Worm (Caenorhabditis elegans) whole organism, L4 larva: Measurements from ENCODE around the gene C09B8.3.
A peak's percentile ranks its signal among the peaks of the same experiment; 100 is the strongest.

Experiments
- F10B5.3 ChIP-seq: sonication (generic microtip); optimal IDR thresholded peaks from 2 replicates; lab custom pipeline; 2016; ENCODE audit warnings: mild to moderate bottlenecking, missing genetic modification characterization, missing compliant biosample characterization
- F44E2.7 ChIP-seq: fragments of 200-800 bp; sonication (Bioruptor generic); IDR thresholded peaks from 2 replicates; pipeline ENCODE4 v2.1.2; 2022; ENCODE audit warnings: missing genetic modification characterization, missing compliant biosample characterization
- R02D3.7 ChIP-seq: fragments of 150-350 bp; sonication (generic microtip); optimal IDR thresholded peaks from 3 replicates; lab custom pipeline; 2014; ENCODE audit warnings: missing biosample characterization, missing genetic modification characterization
- Y105C5A.15 ChIP-seq: fragments of 200-800 bp; sonication (Bioruptor generic); IDR thresholded peaks from 2 replicates; pipeline ENCODE4 v1.3.6; 2022; ENCODE audit warnings: missing genetic modification characterization, missing compliant biosample characterization
- Y75B8A.6 ChIP-seq: fragments of 200-800 bp; sonication (Bioruptor generic); IDR thresholded peaks from 2 replicates; pipeline ENCODE4 v1.3.6; 2022; ENCODE audit warnings: missing genetic modification reagents, missing genetic modification characterization, missing compliant biosample characterization
- aha-1 ChIP-seq: fragments of 150-350 bp; peaks from one replicate; lab custom pipeline; 2014; ENCODE audit warnings: missing biosample characterization, missing genetic modification characterization
- ama-1 ChIP-seq: fragments of 150-350 bp; optimal IDR thresholded peaks from 2 replicates; lab custom pipeline; 2014; ENCODE audit warnings: inconsistent platforms, mixed read lengths
- arid-1 ChIP-seq: fragments of 200-800 bp; sonication (Bioruptor generic); conservative IDR thresholded peaks from 2 replicates; pipeline ENCODE4 v1.3.6; 2022; ENCODE audit warnings: missing genetic modification reagents, missing genetic modification characterization, missing compliant biosample characterization
- attf-4 ChIP-seq: sonication (generic microtip); optimal IDR thresholded peaks from 3 replicates; lab custom pipeline; 2017; ENCODE audit warnings: missing biosample characterization, missing genetic modification characterization
- ceh-20 ChIP-seq: fragments of 200-800 bp; sonication (Bioruptor generic); IDR thresholded peaks from 2 replicates; pipeline ENCODE4 v1.3.6; 2022; ENCODE audit warnings: missing genetic modification reagents, missing genetic modification characterization, missing compliant biosample characterization
- ceh-28 ChIP-seq: fragments of 150-350 bp; optimal IDR thresholded peaks from 2 replicates; lab custom pipeline; 2014; ENCODE audit warnings: missing biosample characterization, missing genetic modification reagents, missing genetic modification characterization
- daf-12 ChIP-seq: fragments of 150-350 bp; optimal IDR thresholded peaks from 2 replicates; lab custom pipeline; 2014; ENCODE audit warnings: missing biosample characterization, missing genetic modification reagents, missing genetic modification characterization
- daf-16 ChIP-seq, 3 experiments: sonication (generic microtip); optimal IDR thresholded peaks; 2 replicates each; lab custom pipeline; 2016 to 2017; ENCODE audit warnings: missing genetic modification characterization in 3 of 3, missing genetic modification reagents in 3 of 3, mild to moderate bottlenecking in 2 of 3, missing compliant biosample characterization in 2 of 3, missing biosample characterization in 1 of 3, moderate library complexity in 1 of 3
- daf-19 ChIP-seq: fragments of 200-800 bp; sonication (Bioruptor generic); conservative IDR thresholded peaks from 2 replicates; pipeline ENCODE4 v1.3.6; 2022; ENCODE audit warnings: missing genetic modification characterization, missing compliant biosample characterization
- dmd-6 ChIP-seq: fragments of 200-800 bp; sonication (Bioruptor generic); IDR thresholded peaks from 2 replicates; pipeline ENCODE4 v1.3.6; 2022; ENCODE audit warnings: missing genetic modification reagents, missing genetic modification characterization, missing compliant biosample characterization
- dmd-9 ChIP-seq: fragments of 200-800 bp; sonication (Bioruptor generic); IDR thresholded peaks from 2 replicates; pipeline ENCODE4 v1.3.6; 2022; ENCODE audit warnings: missing genetic modification reagents, missing genetic modification characterization, missing compliant biosample characterization
- dpl-1 ChIP-seq: fragments of 150-350 bp; optimal IDR thresholded peaks from 2 replicates; lab custom pipeline; 2014; ENCODE audit warnings: missing biosample characterization, missing genetic modification reagents, missing genetic modification characterization
- duxl-1 ChIP-seq: sonication (generic microtip); optimal IDR thresholded peaks from 2 replicates; lab custom pipeline; 2016; ENCODE audit warnings: mild to moderate bottlenecking, missing genetic modification characterization, moderate library complexity, missing compliant biosample characterization; ENCODE audit not compliant: poor library complexity
- dve-1 ChIP-seq: sonication (generic microtip); optimal IDR thresholded peaks from 2 replicates; lab custom pipeline; 2017; ENCODE audit warnings: antibody characterized with exemption, mild to moderate bottlenecking, missing genetic modification characterization, missing compliant biosample characterization; ENCODE audit not compliant: insufficient read depth
- egl-43 ChIP-seq: fragments of 200-800 bp; sonication (Bioruptor generic); IDR thresholded peaks from 2 replicates; pipeline ENCODE4 v1.3.6; 2022; ENCODE audit warnings: missing genetic modification reagents, missing genetic modification characterization, missing compliant biosample characterization
- fos-1 ChIP-seq: fragments of 150-350 bp; optimal IDR thresholded peaks from 2 replicates; lab custom pipeline; 2014; ENCODE audit warnings: missing biosample characterization, missing genetic modification characterization
- hlh-11 ChIP-seq: fragments of 200-800 bp; sonication (Bioruptor generic); optimal IDR thresholded peaks from 2 replicates; lab custom pipeline; 2018; ENCODE audit warnings: mild to moderate bottlenecking, missing genetic modification characterization, missing compliant biosample characterization
- lsy-2 ChIP-seq, 2 experiments: fragments of 150-350 bp in 1 of 2; sonication (generic microtip) in 1 of 2; optimal IDR thresholded peaks; 2 replicates each; lab custom pipeline; 2014 to 2017; ENCODE audit warnings: missing biosample characterization in 2 of 2, missing genetic modification characterization in 2 of 2
- madf-5 ChIP-seq, 2 experiments: fragments of 200-800 bp; sonication (Bioruptor generic); IDR thresholded peaks; 2 replicates each; pipeline ENCODE4 v1.3.6; 2022; ENCODE audit warnings: missing compliant biosample characterization in 2 of 2, missing genetic modification characterization in 2 of 2
- madf-9 ChIP-seq: fragments of 200-800 bp; sonication (Bioruptor generic); conservative IDR thresholded peaks from 2 replicates; pipeline ENCODE4 v1.3.6; 2022; ENCODE audit warnings: missing genetic modification reagents, missing genetic modification characterization, missing compliant biosample characterization
- mdt-29 ChIP-seq: fragments of 200-800 bp; sonication (Bioruptor generic); IDR thresholded peaks from 2 replicates; pipeline ENCODE4 v1.3.6; 2022; ENCODE audit warnings: missing genetic modification reagents, missing genetic modification characterization, missing compliant biosample characterization
- mxl-3 ChIP-seq: fragments of 200-800 bp; sonication (Bioruptor generic); optimal IDR thresholded peaks from 2 replicates; lab custom pipeline; 2018; ENCODE audit warnings: mild to moderate bottlenecking, missing genetic modification characterization, missing compliant biosample characterization
- nhr-102 ChIP-seq: sonication (generic microtip); optimal IDR thresholded peaks from 2 replicates; lab custom pipeline; 2016; ENCODE audit warnings: mild to moderate bottlenecking, missing genetic modification characterization, moderate library complexity, missing compliant biosample characterization
- nhr-237 ChIP-seq: sonication (generic microtip); optimal IDR thresholded peaks from 2 replicates; lab custom pipeline; 2017; ENCODE audit warnings: missing biosample characterization, missing genetic modification characterization
- nhr-28 ChIP-seq: fragments of 150-350 bp; optimal IDR thresholded peaks from 2 replicates; lab custom pipeline; 2014; ENCODE audit warnings: missing biosample characterization, missing genetic modification characterization
- nhr-48 ChIP-seq: sonication (generic microtip); optimal IDR thresholded peaks from 2 replicates; lab custom pipeline; 2016; ENCODE audit warnings: mild to moderate bottlenecking, missing genetic modification characterization, missing compliant biosample characterization
- nhr-6 ChIP-seq: fragments of 150-350 bp; optimal IDR thresholded peaks from 2 replicates; lab custom pipeline; 2014; ENCODE audit warnings: missing biosample characterization, missing genetic modification characterization
- php-3 ChIP-seq: fragments of 200-800 bp; sonication (Bioruptor generic); IDR thresholded peaks from 2 replicates; pipeline ENCODE4 v1.3.6; 2022; ENCODE audit warnings: missing genetic modification reagents, missing genetic modification characterization, missing compliant biosample characterization
- rbr-2 ChIP-seq: sonication (generic microtip); optimal IDR thresholded peaks from 2 replicates; lab custom pipeline; 2016; ENCODE audit warnings: missing genotype, missing genetic modification characterization, missing compliant biosample characterization
- set-16 ChIP-seq: fragments of 200-800 bp; sonication (Bioruptor generic); IDR thresholded peaks from 2 replicates; pipeline ENCODE4 v1.3.6; 2022; ENCODE audit warnings: missing genetic modification reagents, missing genetic modification characterization, missing compliant biosample characterization
- snpc-1.2 ChIP-seq: fragments of 200-800 bp; sonication (Bioruptor generic); IDR thresholded peaks from 2 replicates; pipeline ENCODE4 v1.3.6; 2022; ENCODE audit warnings: missing genetic modification reagents, missing genetic modification characterization, missing compliant biosample characterization
- spr-1 ChIP-seq: sonication (generic microtip); optimal IDR thresholded peaks from 2 replicates; lab custom pipeline; 2016; ENCODE audit warnings: mild to moderate bottlenecking, missing genetic modification characterization, missing compliant biosample characterization
- spr-3 ChIP-seq: fragments of 200-800 bp; sonication (Bioruptor generic); optimal IDR thresholded peaks from 2 replicates; lab custom pipeline; 2018; ENCODE audit warnings: mild to moderate bottlenecking, missing genetic modification characterization, missing compliant biosample characterization
- unc-130 ChIP-seq: sonication (generic microtip); optimal IDR thresholded peaks from 2 replicates; lab custom pipeline; 2016; ENCODE audit warnings: missing genetic modification reagents, missing genetic modification characterization, missing compliant biosample characterization
- unc-62 ChIP-seq, 3 experiments: fragments of 150-350 bp in 1 of 3; sonication (generic microtip); optimal IDR thresholded peaks in 2 of 3; peaks in 1 of 3; 1 replicate in 1 of 3; 2 replicates in 2 of 3; lab custom pipeline; 2014 to 2017; ENCODE audit warnings: missing biosample characterization in 3 of 3, missing genetic modification characterization in 3 of 3, missing genetic modification reagents in 3 of 3, missing genotype in 1 of 3
- zag-1 ChIP-seq: fragments of 150-350 bp; optimal IDR thresholded peaks from 2 replicates; lab custom pipeline; 2014; ENCODE audit warnings: missing biosample characterization, missing genetic modification characterization
- zfp-2 ChIP-seq: sonication (generic microtip); optimal IDR thresholded peaks from 2 replicates; lab custom pipeline; 2016; ENCODE audit warnings: mild to moderate bottlenecking, missing genetic modification characterization, missing compliant biosample characterization
- ztf-7 ChIP-seq: fragments of 150-350 bp; optimal IDR thresholded peaks from 2 replicates; lab custom pipeline; 2014; ENCODE audit warnings: missing biosample characterization, missing genetic modification characterization

The C09B8.3 gene

ce11 chrX:6052744-6053143 lies 42.3 kb upstream of the C09B8.3 start, which contains the start of gene C45B2.6:
C45B2.6 (plus strand) TSS chrX:6052879.
- TF ChIP-seq aha-1 (tag; lab: Kevin White, UChicago) (no peak), rbr-2 (no peak), dve-1 (tag; lab: Kevin White, UChicago) (peak; percentile 31), Y75B8A.6 (GFP tag; lab: Robert Waterston, UW) (no peak), daf-16 (GFP tag; optimal IDR thresholded peaks at IDR 0.05; lab: Kevin White, UChicago) (no peak), daf-16 (tag; optimal IDR thresholded peaks at IDR 0.05; lab: Kevin White, UChicago) (peak; percentile 13), zfp-2 (tag; lab: Kevin White, UChicago) (no peak), lsy-2 (tag; optimal IDR thresholded peaks at IDR 0.05; lab: Kevin White, UChicago) (peak in 1 of 2 experiments; percentile 43), dpl-1 (peak; percentile 4), attf-4 (no peak), ztf-7 (no peak)

ce11 chrX:6050849-6051248 lies 40.4 kb upstream of the C09B8.3 start:
- no peak for TF ChIP-seq daf-19
- TF ChIP-seq nhr-28 (tag; lab: Kevin White, UChicago) = peak; percentile 69
- no peak for TF ChIP-seq attf-4
- TF ChIP-seq nhr-102 = no peak
- TF ChIP-seq mxl-3 = peak; percentile 26
- no peak for TF ChIP-seq daf-12 (tag; lab: Kevin White, UChicago)
- no peak for TF ChIP-seq R02D3.7 (tag; lab: Kevin White, UChicago)
- no peak for TF ChIP-seq F44E2.7 (GFP tag; lab: Robert Waterston, UW)
- TF ChIP-seq snpc-1.2 (GFP tag; lab: Robert Waterston, UW) = no peak
- peak in 1 of 2 experiments; percentile 32 for TF ChIP-seq unc-62 (GFP tag; optimal IDR thresholded peaks at IDR 0.05 in 1 of 2; lab: Kevin White, UChicago)
- TF ChIP-seq unc-62 (tag; optimal IDR thresholded peaks at IDR 0.05; lab: Kevin White, UChicago) = no peak

- no peak for TF ChIP-seq arid-1
- no peak for TF ChIP-seq ceh-20
- TF ChIP-seq hlh-11 = peak; percentile 37
- TF ChIP-seq ama-1 (lab: Kevin White, UChicago) = no peak
- TF ChIP-seq nhr-28 (tag; lab: Kevin White, UChicago) = peak; percentile 49
- TF ChIP-seq ceh-28 (tag; lab: Kevin White, UChicago) = peak; percentile 20
- TF ChIP-seq madf-9 (GFP tag; lab: Robert Waterston, UW) = no peak
- no peak for TF ChIP-seq mdt-29
- no peak for TF ChIP-seq daf-16 (GFP tag; optimal IDR thresholded peaks at IDR 0.05; lab: Kevin White, UChicago)
- peak; percentile 26 for TF ChIP-seq daf-16 (tag; optimal IDR thresholded peaks at IDR 0.05; lab: Kevin White, UChicago)
- no peak for TF ChIP-seq unc-62 (GFP tag; optimal IDR thresholded peaks at IDR 0.05 in 1 of 2; lab: Kevin White, UChicago)
- no peak for TF ChIP-seq unc-62 (tag; optimal IDR thresholded peaks at IDR 0.05; lab: Kevin White, UChicago)
- no peak for TF ChIP-seq F10B5.3 (tag; lab: Kevin White, UChicago)
- TF ChIP-seq, all 104 proteins: peak for 4
Observed at ce11 chrX:6050078-6050477, 39.6 kb upstream of the C09B8.3 start.

ce11 chrX:6048508-6048907 lies 38.0 kb upstream of the C09B8.3 start, which contains the start of gene pak-1:
pak-1 (minus strand) TSS chrX:6048608.
- TF ChIP-seq arid-1 (no peak), ceh-20 (no peak), php-3 (GFP tag; lab: Robert Waterston, UW) (no peak)

ce11 chrX:6043283-6043682 lies 32.8 kb upstream of the C09B8.3 start:
- TF ChIP-seq unc-62 (GFP tag; optimal IDR thresholded peaks at IDR 0.05 in 1 of 2; lab: Kevin White, UChicago) = peak in 1 of 2 experiments; percentile 57
- no peak for TF ChIP-seq unc-62 (tag; optimal IDR thresholded peaks at IDR 0.05; lab: Kevin White, UChicago)
- TF ChIP-seq daf-16 (GFP tag; optimal IDR thresholded peaks at IDR 0.05; lab: Kevin White, UChicago) = no peak
- TF ChIP-seq daf-16 (tag; optimal IDR thresholded peaks at IDR 0.05; lab: Kevin White, UChicago) = peak; percentile 74
- TF ChIP-seq dmd-6 (GFP tag; lab: Robert Waterston, UW) = no peak
- TF ChIP-seq mdt-29 = no peak
- TF ChIP-seq egl-43 (GFP tag; lab: Robert Waterston, UW) = no peak
- TF ChIP-seq duxl-1 (tag; lab: Kevin White, UChicago) = no peak
- no peak for TF ChIP-seq zag-1 (tag; lab: Kevin White, UChicago)
- no peak for TF ChIP-seq lsy-2 (tag; optimal IDR thresholded peaks at IDR 0.05; lab: Kevin White, UChicago)
- no peak for TF ChIP-seq spr-3
- peak; percentile 58 for TF ChIP-seq nhr-28 (tag; lab: Kevin White, UChicago)
- no peak for TF ChIP-seq unc-130
- no peak for TF ChIP-seq madf-5 (GFP tag; IDR thresholded peaks at IDR 0.05; lab: Robert Waterston, UW)
- peak; percentile 45 for TF ChIP-seq nhr-6 (tag; lab: Kevin White, UChicago)
- no peak for TF ChIP-seq dmd-9 (GFP tag; lab: Robert Waterston, UW)
- no peak for TF ChIP-seq nhr-237 (tag; lab: Kevin White, UChicago)
- no peak for TF ChIP-seq spr-1
- TF ChIP-seq nhr-48 (tag; lab: Kevin White, UChicago) = no peak
- no peak for TF ChIP-seq fos-1 (tag; lab: Kevin White, UChicago)
- peak; percentile 86 for TF ChIP-seq aha-1 (tag; lab: Kevin White, UChicago)
- TF ChIP-seq Y105C5A.15 (GFP tag; lab: Robert Waterston, UW) = no peak
- TF ChIP-seq set-16 (GFP tag; lab: Robert Waterston, UW) = no peak
